Worm (Caenorhabditis elegans) whole organism, L2 larva: Measurements from ENCODE around the gene coq-2.
A peak's percentile ranks its signal among the peaks of the same experiment; 100 is the strongest.

Experiments used
- F13H6.1 ChIP-seq: sonication (generic microtip); optimal IDR thresholded peaks from 2 replicates; lab custom pipeline; 2016; ENCODE audit warnings: missing genetic modification characterization, missing compliant biosample characterization
- nhr-129 ChIP-seq: fragments of 150-350 bp; optimal IDR thresholded peaks from 2 replicates; lab custom pipeline; 2014; ENCODE audit warnings: missing biosample characterization, missing genetic modification characterization
- sma-9 ChIP-seq, 2 experiments: fragments of 150-350 bp in 1 of 2; sonication (generic microtip) in 1 of 2; optimal IDR thresholded peaks; 2 replicates each; lab custom pipeline; 2014 to 2016; ENCODE audit warnings: missing genetic modification characterization in 2 of 2, mild to moderate bottlenecking in 1 of 2, missing biosample characterization in 1 of 2, missing compliant biosample characterization in 1 of 2, missing genetic modification reagents in 1 of 2, moderate library complexity in 1 of 2
- unc-62 ChIP-seq: fragments of 150-350 bp; optimal IDR thresholded peaks from 2 replicates; lab custom pipeline; 2014; ENCODE audit warnings: missing biosample characterization, missing genetic modification reagents, missing genetic modification characterization

DNA sequence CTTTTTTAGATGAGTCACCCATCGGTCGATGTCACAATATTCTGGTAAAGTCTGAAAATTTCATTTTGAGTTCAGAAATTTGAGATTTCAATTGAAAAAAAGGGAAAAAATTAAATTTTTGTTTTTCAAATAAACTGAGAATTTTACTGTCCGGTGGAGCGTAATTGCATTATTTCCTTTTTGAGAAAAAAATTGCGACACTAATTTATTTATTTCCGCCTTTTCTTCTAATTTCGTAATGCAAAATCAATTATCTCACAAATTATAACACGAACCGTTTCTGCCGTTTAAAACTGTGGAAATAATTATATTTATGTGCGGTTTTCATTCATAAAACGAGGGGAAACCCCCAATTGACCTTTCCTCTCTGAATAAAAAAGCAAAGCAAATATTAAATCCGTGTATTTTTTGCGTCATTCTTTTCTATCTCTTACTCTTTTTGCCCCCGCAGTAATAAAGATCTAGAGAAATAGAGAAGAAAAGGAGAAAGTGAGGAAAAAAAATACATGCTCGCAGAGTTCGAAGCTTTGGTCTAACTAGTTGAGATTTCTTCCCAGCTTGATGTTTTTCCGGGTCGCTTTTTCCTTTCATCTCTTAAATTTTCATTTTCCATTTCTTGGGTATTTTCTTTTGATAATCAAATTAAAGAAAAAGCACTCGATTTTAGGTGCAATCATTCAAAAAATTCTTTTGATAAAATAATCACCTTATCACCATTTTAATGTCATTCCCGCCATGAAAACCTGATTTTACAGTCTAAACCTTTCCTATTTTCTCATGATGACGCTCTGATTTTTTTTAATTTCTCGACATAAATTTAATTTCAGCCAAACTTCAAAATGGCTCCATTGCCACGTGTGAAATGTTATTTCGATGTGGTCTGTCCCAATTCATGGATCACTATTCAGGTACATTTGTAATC is 32.5 kb upstream of the coq-2 start, which contains the start of the genes brc-2 and T07E3.3:
- TF ChIP-seq unc-62 (GFP tag; lab: Kevin White, UChicago) (no peak), nhr-129 (tag; lab: Kevin White, UChicago) (peak; percentile 2), sma-9 (GFP tag; optimal IDR thresholded peaks at IDR 0.05; lab: Kevin White, UChicago) (peak; percentile 2), sma-9 (tag; optimal IDR thresholded peaks at IDR 0.05; lab: Kevin White, UChicago) (no peak), F13H6.1 (tag; lab: Kevin White, UChicago) (no peak)
